Fruit fly (Drosophila melanogaster) whole organism, embryonic: ENCODE measurements around the gene Hpd.

Experiments used
- B-H2 ChIP-seq: fragments of 200-800 bp; sonication (Bioruptor generic); optimal IDR thresholded peaks from 2 replicates; lab custom pipeline; 2018; ENCODE audit warnings: missing biosample characterization, mild to moderate bottlenecking, missing genetic modification characterization
- Bdp1 ChIP-seq: fragments of 200-800 bp; sonication (Bioruptor generic); optimal IDR thresholded peaks from 3 replicates; lab custom pipeline; 2016; ENCODE audit warnings: missing biosample characterization, missing genetic modification characterization
- CG10431 ChIP-seq: fragments of 200-800 bp; sonication (Bioruptor generic); optimal IDR thresholded peaks from 3 replicates; lab custom pipeline; 2018; ENCODE audit warnings: missing biosample characterization, mild to moderate bottlenecking, missing genetic modification characterization
- CG11085 ChIP-seq: fragments of 200-800 bp; sonication (Bioruptor generic); IDR thresholded peaks from 2 replicates; pipeline ENCODE4 v1.3.6; 2022; ENCODE audit warnings: missing biosample characterization, missing genetic modification characterization
- CG11504 ChIP-seq: fragments of 200-800 bp; sonication (Bioruptor generic); optimal IDR thresholded peaks from 3 replicates; lab custom pipeline; 2019; ENCODE audit warnings: missing biosample characterization, mild to moderate bottlenecking, missing genetic modification characterization, moderate library complexity
- CG12744 ChIP-seq: fragments of 200-800 bp; sonication (Bioruptor generic); optimal IDR thresholded peaks from 2 replicates; lab custom pipeline; 2016; ENCODE audit warnings: missing biosample characterization, missing genetic modification characterization
- CG13287 ChIP-seq: fragments of 200-800 bp; sonication (Bioruptor generic); IDR thresholded peaks from 2 replicates; pipeline ENCODE4 v1.3.6; 2022; ENCODE audit warnings: missing biosample characterization, missing genetic modification characterization; ENCODE audit not compliant: partially characterized antibody
- CG13894 ChIP-seq: fragments of 200-800 bp; sonication (Bioruptor generic); optimal IDR thresholded peaks from 3 replicates; lab custom pipeline; 2018; ENCODE audit warnings: missing biosample characterization, mild to moderate bottlenecking, missing genetic modification characterization, moderate library complexity
- CG14441 ChIP-seq: fragments of 200-800 bp; sonication (Bioruptor generic); IDR thresholded peaks from 2 replicates; pipeline ENCODE4 v1.3.6; 2022; ENCODE audit warnings: missing biosample characterization, missing genetic modification characterization
- CG15269 ChIP-seq: fragments of 200-800 bp; sonication (Bioruptor generic); optimal IDR thresholded peaks from 2 replicates; lab custom pipeline; 2018; ENCODE audit warnings: missing biosample characterization, mild to moderate bottlenecking, missing genetic modification characterization, moderate library complexity
- CG1603 ChIP-seq: fragments of 200-800 bp; sonication (Bioruptor generic); optimal IDR thresholded peaks from 2 replicates; lab custom pipeline; 2019; ENCODE audit warnings: missing biosample characterization, mild to moderate bottlenecking, missing genetic modification characterization, moderate library complexity
- CG17829 ChIP-seq: fragments of 200-800 bp; optimal IDR thresholded peaks from 2 replicates; lab custom pipeline; 2019; ENCODE audit warnings: missing biosample characterization, mild to moderate bottlenecking, missing genetic modification characterization, moderate library complexity
- CG2120 ChIP-seq: fragments of 200-800 bp; sonication (Bioruptor generic); optimal IDR thresholded peaks from 3 replicates; lab custom pipeline; 2016; ENCODE audit warnings: missing biosample characterization, missing genetic modification characterization
- CG31441 ChIP-seq: fragments of 200-800 bp; sonication (Bioruptor generic); IDR thresholded peaks from 2 replicates; pipeline ENCODE4 v1.3.6; 2022; ENCODE audit warnings: missing biosample characterization, missing genetic modification characterization
- CG32772 ChIP-seq: fragments of 200-800 bp; sonication (Bioruptor generic); IDR thresholded peaks from 2 replicates; pipeline ENCODE4 v1.3.6; 2022; ENCODE audit warnings: missing biosample characterization, missing genetic modification characterization
- CG4404 ChIP-seq: fragments of 200-800 bp; sonication (Bioruptor generic); IDR thresholded peaks from 2 replicates; pipeline ENCODE4 v1.3.6; 2022; ENCODE audit warnings: missing biosample characterization, missing genetic modification characterization
- CG7357 ChIP-seq: fragments of 200-800 bp; sonication (Bioruptor generic); IDR thresholded peaks from 3 replicates; pipeline ENCODE4 v1.3.6; 2022; ENCODE audit warnings: missing biosample characterization, missing genetic modification characterization
- CG7745 ChIP-seq: fragments of 200-800 bp; sonication (Bioruptor generic); optimal IDR thresholded peaks from 2 replicates; lab custom pipeline; 2018; ENCODE audit warnings: missing biosample characterization, mild to moderate bottlenecking, missing genetic modification characterization, moderate library complexity
- CG9797 ChIP-seq: fragments of 200-800 bp; sonication (Bioruptor generic); optimal IDR thresholded peaks from 3 replicates; lab custom pipeline; 2018; ENCODE audit warnings: missing biosample characterization, mild to moderate bottlenecking, missing genetic modification characterization
- CHES-1-like ChIP-seq: fragments of 200-800 bp; sonication (Bioruptor generic); optimal IDR thresholded peaks from 2 replicates; lab custom pipeline; 2016; ENCODE audit warnings: missing biosample characterization, missing genetic modification characterization
- Dll ChIP-seq: fragments of 200-800 bp; sonication (Bioruptor generic); IDR thresholded peaks from 4 replicates; pipeline ENCODE4 v1.3.6; 2022; ENCODE audit warnings: missing biosample characterization, missing genetic modification characterization; ENCODE audit not compliant: partially characterized antibody
- E2f2 ChIP-seq: fragments of 200-800 bp; sonication (Bioruptor generic); IDR thresholded peaks from 2 replicates; pipeline ENCODE4 v1.3.6; 2022; ENCODE audit warnings: missing biosample characterization, missing genetic modification characterization
- Fer1 ChIP-seq: fragments of 200-800 bp; sonication (Bioruptor generic); optimal IDR thresholded peaks from 2 replicates; lab custom pipeline; 2017; ENCODE audit warnings: missing biosample characterization, mild to moderate bottlenecking, missing genetic modification characterization
- HHEX ChIP-seq: fragments of 200-800 bp; sonication (Bioruptor generic); optimal IDR thresholded peaks from 3 replicates; lab custom pipeline; 2017; ENCODE audit warnings: missing biosample characterization, mild to moderate bottlenecking, missing genetic modification characterization, missing genetic modification reagents
- Hmx ChIP-seq: fragments of 200-800 bp; sonication (Bioruptor generic); optimal IDR thresholded peaks from 2 replicates; lab custom pipeline; 2016; ENCODE audit warnings: missing biosample characterization, missing genetic modification characterization
- Lim3 ChIP-seq: fragments of 200-800 bp; sonication (Bioruptor generic); IDR thresholded peaks from 2 replicates; pipeline ENCODE4 v1.3.6; 2022; ENCODE audit warnings: missing biosample characterization, missing genetic modification characterization
- Pdp1 ChIP-seq, 2 experiments: fragments of 200-800 bp; sonication (Bioruptor generic); optimal IDR thresholded peaks; 3 replicates each; lab custom pipeline; 2016; ENCODE audit warnings: missing biosample characterization in 2 of 2, missing genetic modification characterization in 2 of 2, mild to moderate bottlenecking in 1 of 2, moderate library complexity in 1 of 2
- Sin3A ChIP-seq: fragments of >200 bp; optimal IDR thresholded peaks from 2 replicates; lab custom pipeline; 2018
- Six4 ChIP-seq: fragments of 200-800 bp; sonication (Bioruptor generic); optimal IDR thresholded peaks from 2 replicates; lab custom pipeline; 2016; ENCODE audit warnings: missing biosample characterization, missing genetic modification characterization
- Usf ChIP-seq: fragments of 200-800 bp; sonication (Bioruptor generic); optimal IDR thresholded peaks from 2 replicates; lab custom pipeline; 2017; ENCODE audit warnings: missing genotype, missing biosample characterization, missing genetic modification characterization
- ara ChIP-seq: fragments of 200-800 bp; sonication (Bioruptor generic); IDR thresholded peaks from 2 replicates; pipeline ENCODE4 v1.3.6; 2022; ENCODE audit warnings: missing biosample characterization, missing genetic modification characterization
- cg ChIP-seq: fragments of 200-800 bp; sonication (Bioruptor generic); optimal IDR thresholded peaks from 3 replicates; lab custom pipeline; 2019; ENCODE audit warnings: missing biosample characterization, mild to moderate bottlenecking, missing genetic modification characterization, moderate library complexity
- chn ChIP-seq: fragments of 200-800 bp; sonication (Bioruptor generic); optimal IDR thresholded peaks from 2 replicates; lab custom pipeline; 2016; ENCODE audit warnings: missing biosample characterization, missing genetic modification characterization
- dysf ChIP-seq: fragments of 200-800 bp; sonication (Bioruptor generic); IDR thresholded peaks from 3 replicates; pipeline ENCODE4 v1.3.6; 2022; ENCODE audit warnings: missing biosample characterization, missing genetic modification characterization
- fru ChIP-seq: fragments of >200 bp; optimal IDR thresholded peaks from 2 replicates; lab custom pipeline; 2017
- gem ChIP-seq: fragments of 200-800 bp; sonication (Bioruptor generic); optimal IDR thresholded peaks from 2 replicates; lab custom pipeline; 2019; ENCODE audit warnings: missing biosample characterization, mild to moderate bottlenecking, missing genetic modification characterization, moderate library complexity
- jigr1 ChIP-seq: fragments of 200-800 bp; sonication (Bioruptor generic); IDR thresholded peaks from 3 replicates; pipeline ENCODE4 v1.3.6; 2022; ENCODE audit warnings: missing biosample characterization, missing genetic modification characterization
- ken ChIP-seq: fragments of 200-800 bp; sonication (Bioruptor generic); IDR thresholded peaks from 3 replicates; pipeline ENCODE4 v1.3.6; 2022; ENCODE audit warnings: missing biosample characterization, missing genetic modification characterization
- lbe ChIP-seq: fragments of 200-800 bp; sonication (Bioruptor generic); optimal IDR thresholded peaks from 2 replicates; lab custom pipeline; 2016; ENCODE audit warnings: missing biosample characterization, mild to moderate bottlenecking, missing genetic modification characterization
- mld ChIP-seq: fragments of 200-800 bp; sonication (Bioruptor generic); IDR thresholded peaks from 3 replicates; pipeline ENCODE4 v1.3.6; 2022; ENCODE audit warnings: missing biosample characterization, missing genetic modification characterization; ENCODE audit not compliant: partially characterized antibody
- nmo ChIP-seq: fragments of 200-800 bp; sonication (Bioruptor generic); optimal IDR thresholded peaks from 2 replicates; lab custom pipeline; 2018; ENCODE audit warnings: missing biosample characterization, mild to moderate bottlenecking, missing genetic modification characterization, moderate library complexity
- phol ChIP-seq: fragments of 200-800 bp; sonication (Bioruptor generic); optimal IDR thresholded peaks from 3 replicates; lab custom pipeline; 2018; ENCODE audit warnings: missing biosample characterization, mild to moderate bottlenecking, missing genetic modification characterization, moderate library complexity
- pros ChIP-seq: fragments of 200-800 bp; sonication (Bioruptor generic); optimal IDR thresholded peaks from 3 replicates; lab custom pipeline; 2019; ENCODE audit warnings: missing biosample characterization, mild to moderate bottlenecking, missing genetic modification characterization, moderate library complexity
- pum ChIP-seq: fragments of 200-800 bp; sonication (Bioruptor generic); optimal IDR thresholded peaks from 2 replicates; lab custom pipeline; 2016; ENCODE audit warnings: missing biosample characterization, missing genetic modification characterization
- schlank ChIP-seq: fragments of 200-800 bp; sonication (Bioruptor generic); optimal IDR thresholded peaks from 2 replicates; lab custom pipeline; 2018; ENCODE audit warnings: missing biosample characterization, mild to moderate bottlenecking, missing genetic modification characterization
- scrt ChIP-seq: fragments of 200-800 bp; sonication (Bioruptor generic); optimal IDR thresholded peaks from 2 replicates; lab custom pipeline; 2018; ENCODE audit warnings: missing biosample characterization, mild to moderate bottlenecking, missing genetic modification characterization, moderate library complexity
- sd ChIP-seq: fragments of 200-800 bp; sonication (Bioruptor generic); optimal IDR thresholded peaks from 3 replicates; lab custom pipeline; 2018; ENCODE audit warnings: missing biosample characterization, mild to moderate bottlenecking, missing genetic modification characterization, moderate library complexity
- sr ChIP-seq: fragments of 200-800 bp; sonication (Bioruptor generic); IDR thresholded peaks from 3 replicates; pipeline ENCODE4 v1.3.6; 2022; ENCODE audit warnings: missing biosample characterization, missing genetic modification characterization
- tin ChIP-seq: fragments of 200-800 bp; sonication (Bioruptor generic); optimal IDR thresholded peaks from 3 replicates; lab custom pipeline; 2016; ENCODE audit warnings: missing biosample characterization, missing genetic modification characterization
- tna ChIP-seq: fragments of 200-800 bp; sonication (Bioruptor generic); IDR thresholded peaks from 2 replicates; pipeline ENCODE4 v1.3.6; 2022; ENCODE audit warnings: missing biosample characterization, missing genetic modification characterization; ENCODE audit not compliant: partially characterized antibody
- trem ChIP-seq: fragments of 200-800 bp; optimal IDR thresholded peaks from 3 replicates; lab custom pipeline; 2019; ENCODE audit warnings: missing biosample characterization, mild to moderate bottlenecking, missing genetic modification characterization, moderate library complexity
- wek ChIP-seq: fragments of 200-800 bp; sonication (Bioruptor generic); optimal IDR thresholded peaks from 3 replicates; lab custom pipeline; 2018; ENCODE audit warnings: missing biosample characterization, mild to moderate bottlenecking, missing genetic modification characterization, moderate library complexity

Gene Hpd

DNA sequence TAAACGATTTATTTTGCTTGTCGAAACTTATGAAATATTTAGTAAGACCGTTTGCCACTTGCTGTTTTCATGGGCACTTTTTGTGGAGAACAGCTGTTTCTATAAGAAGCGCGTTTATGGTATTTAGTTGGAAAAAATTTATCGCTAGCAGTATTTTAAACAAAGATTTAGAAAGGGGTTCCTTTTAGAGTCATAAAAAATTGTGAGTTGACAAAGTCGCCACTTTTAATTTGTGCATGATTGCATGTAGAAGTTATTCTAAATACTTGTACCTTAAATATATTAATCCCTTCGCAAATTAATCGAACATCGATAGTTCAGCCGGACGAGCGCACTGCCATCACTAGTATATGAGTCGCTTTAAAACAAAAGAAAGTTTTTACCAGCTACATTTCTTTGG, 7.4 kb downstream of the Hpd start, which contains the start of the genes Las and Psn (continued):
- no peak for TF ChIP-seq pum (GFP tag; lab: Kevin White, UChicago)
- TF ChIP-seq Usf = no peak
- no peak for TF ChIP-seq jigr1
- TF ChIP-seq ara = no peak
- TF ChIP-seq tin (GFP tag; lab: Kevin White, UChicago) = peak; percentile 9
- TF ChIP-seq CG2120 (GFP tag; lab: Kevin White, UChicago) = peak; percentile 52
- peak; percentile 43 for TF ChIP-seq CG17829 (tag; lab: Kevin White, UChicago)
- no peak for TF ChIP-seq schlank (tag; lab: Kevin White, UChicago)
- TF ChIP-seq scrt = no peak
- TF ChIP-seq sr (GFP tag; lab: Robert Waterston, UW) = no peak
- no peak for TF ChIP-seq pros (GFP tag; lab: Kevin White, UChicago)
- TF ChIP-seq CG4404 (GFP tag; lab: Robert Waterston, UW) = no peak
- no peak for TF ChIP-seq mld (GFP tag; lab: Robert Waterston, UW)
- no peak for TF ChIP-seq Bdp1 (GFP tag; lab: Kevin White, UChicago)
- TF ChIP-seq Pdp1 (GFP tag; optimal IDR thresholded peaks at IDR 0.05; lab: Kevin White, UChicago) = peak; percentile 28 to 76
- peak; percentile 48 for TF ChIP-seq nmo
- TF ChIP-seq B-H2 = peak; percentile 7
- TF ChIP-seq Hmx (GFP tag; lab: Kevin White, UChicago) = peak; percentile 3
- TF ChIP-seq CG11085 (GFP tag; lab: Robert Waterston, UW) = no peak
- no peak for TF ChIP-seq wek
- no peak for TF ChIP-seq CG31441 (GFP tag; lab: Robert Waterston, UW)
- peak; percentile 3 for TF ChIP-seq Fer1 (GFP tag; lab: Kevin White, UChicago)
- no peak for TF ChIP-seq sd
- TF ChIP-seq fru (lab: Kevin White, UChicago) = no peak
- no peak; the same call in 1 of the 2 replicates for TF ChIP-seq tna
- peak; percentile 82 for TF ChIP-seq CG13287 (GFP tag; lab: Robert Waterston, UW)
- peak; percentile 73 for TF ChIP-seq Sin3A (lab: Kevin White, UChicago)
- no peak for TF ChIP-seq CG12744 (GFP tag; lab: Kevin White, UChicago)
- no peak for TF ChIP-seq CG11504 (tag; lab: Kevin White, UChicago)
- TF ChIP-seq phol (tag; lab: Kevin White, UChicago) = peak; percentile 36
- TF ChIP-seq chn (GFP tag; lab: Kevin White, UChicago) = no peak
- TF ChIP-seq lbe (GFP tag; lab: Kevin White, UChicago) = peak; percentile 61
- no peak for TF ChIP-seq cg (GFP tag; lab: Kevin White, UChicago)
- no peak for TF ChIP-seq CG7745 (tag; lab: Kevin White, UChicago)
- TF ChIP-seq CG7357 (GFP tag; lab: Robert Waterston, UW) = no peak
- TF ChIP-seq Dll (GFP tag; lab: Robert Waterston, UW) = peak; percentile 84
- TF ChIP-seq CG1603 (tag; lab: Kevin White, UChicago) = no peak
- no peak for TF ChIP-seq CG10431
- TF ChIP-seq ken (GFP tag; lab: Robert Waterston, UW) = no peak
- TF ChIP-seq Six4 (GFP tag; lab: Kevin White, UChicago) = no peak
- TF ChIP-seq CG9797 (GFP tag; lab: Kevin White, UChicago) = peak; percentile 65
- peak; percentile 48 for TF ChIP-seq CHES-1-like
- no peak for TF ChIP-seq Lim3
- no peak for TF ChIP-seq gem (tag; lab: Kevin White, UChicago)
- TF ChIP-seq dysf = no peak
- TF ChIP-seq CG15269 = no peak
- no peak for TF ChIP-seq HHEX
- no peak for TF ChIP-seq CG14441 (GFP tag; lab: Robert Waterston, UW)
- TF ChIP-seq trem (tag; lab: Kevin White, UChicago) = peak; percentile 70
- no peak for TF ChIP-seq CG13894 (tag; lab: Kevin White, UChicago)
- TF ChIP-seq CG32772 (GFP tag; lab: Robert Waterston, UW) = no peak
- TF ChIP-seq E2f2 = peak; percentile 73
